Worm (Caenorhabditis elegans): ENCODE measurements around the gene col-142.

The col-142 gene

ce11 chrV:6823432-6823831, 7.5 kb upstream of the col-142 start:
- no peak for TF ChIP-seq snpc-4 (tag; optimal IDR thresholded peaks at IDR 0.05)
- no peak for TF ChIP-seq sptf-1 (tag; optimal IDR thresholded peaks at IDR 0.05)
- TF ChIP-seq ceh-43 (GFP tag; optimal IDR thresholded peaks at IDR 0.05): no peak
- no peak for TF ChIP-seq elt-1 (tag; optimal IDR thresholded peaks at IDR 0.05; ENCODE audit: borderline replicate concordance, insufficient read depth)
- no peak for TF ChIP-seq ham-2 (GFP tag; optimal IDR thresholded peaks at IDR 0.05)
- no peak for TF ChIP-seq mep-1 (tag; optimal IDR thresholded peaks at IDR 0.05)
- no peak for TF ChIP-seq bed-3 (GFP tag; optimal IDR thresholded peaks at IDR 0.05)
- TF ChIP-seq hlh-1 (tag; optimal IDR thresholded peaks at IDR 0.05): no peak
- TF ChIP-seq unc-120 (tag; optimal IDR thresholded peaks at IDR 0.05; ENCODE audit: poor library complexity, severe bottlenecking): no peak
- TF ChIP-seq nhr-28 (tag; optimal IDR thresholded peaks at IDR 0.05): no peak
- TF ChIP-seq blmp-1 (tag; optimal IDR thresholded peaks at IDR 0.05): no peak
- no peak for TF ChIP-seq ceh-39 (tag; optimal IDR thresholded peaks at IDR 0.05)
- TF ChIP-seq lsy-2 (tag; optimal IDR thresholded peaks at IDR 0.05): no peak

DNA sequence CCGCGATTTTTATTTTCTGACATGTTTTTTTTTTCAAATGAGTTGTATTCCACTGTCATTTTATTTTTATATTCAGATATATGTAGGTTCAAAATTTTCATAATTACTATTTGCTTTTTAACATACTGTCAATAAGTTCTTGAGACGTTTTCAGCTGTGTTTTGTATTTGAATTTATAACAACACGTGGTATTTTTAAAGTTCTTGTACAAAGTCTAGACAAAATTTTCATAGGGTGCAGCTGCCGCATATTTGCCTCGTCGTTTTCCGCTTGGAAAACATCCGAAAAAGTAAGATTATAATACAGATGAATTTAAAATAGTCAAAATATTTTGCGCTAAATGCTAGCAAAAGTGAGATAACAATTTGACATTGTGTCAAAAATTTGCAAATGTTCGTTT, 2.2 kb upstream of the col-142 start, which contains the start of gene dmsr-15:
Gene dmsr-15 (minus strand): TSS at position 101 of the 400 bp plus-strand sequence.
- TF ChIP-seq drap-1 (GFP tag; optimal IDR thresholded peaks at IDR 0.05) (no peak), elt-1 (tag; optimal IDR thresholded peaks at IDR 0.05; ENCODE audit: borderline replicate concordance, insufficient read depth) (no peak), unc-120 (tag; optimal IDR thresholded peaks at IDR 0.05; ENCODE audit: poor library complexity, severe bottlenecking) (no peak), zip-8 (tag; optimal IDR thresholded peaks at IDR 0.05) (no peak), nhr-76 (tag; optimal IDR thresholded peaks at IDR 0.05) (no peak)

ce11 chrV:6829404-6829803, 1.6 kb upstream of the col-142 start, which contains the start of gene col-141:
Gene col-141, plus strand, starts transcription at chrV:6829704.
- TF ChIP-seq elt-1 (tag; optimal IDR thresholded peaks at IDR 0.05; ENCODE audit: borderline replicate concordance, insufficient read depth): no peak
- no peak for TF ChIP-seq nhr-2 (tag; optimal IDR thresholded peaks at IDR 0.05)
- TF ChIP-seq unc-62 (GFP tag; optimal IDR thresholded peaks at IDR 0.05): no peak
- TF ChIP-seq lin-32 (GFP tag; optimal IDR thresholded peaks at IDR 0.05): no peak
- TF ChIP-seq ces-1 (GFP tag; optimal IDR thresholded peaks at IDR 0.05): no peak
- no peak for TF ChIP-seq elt-3 (tag; optimal IDR thresholded peaks at IDR 0.05)
- TF ChIP-seq cnd-1 (tag; optimal IDR thresholded peaks at IDR 0.05): no peak
- no peak for TF ChIP-seq drap-1 (GFP tag; optimal IDR thresholded peaks at IDR 0.05)
- TF ChIP-seq mls-2 (tag; optimal IDR thresholded peaks at IDR 0.05): no peak
- no peak for TF ChIP-seq unc-39 (tag; optimal IDR thresholded peaks at IDR 0.05)
- no peak for TF ChIP-seq nhr-12 (tag; optimal IDR thresholded peaks at IDR 0.05)
- TF ChIP-seq bed-3 (GFP tag; optimal IDR thresholded peaks at IDR 0.05): no peak

ce11 chrV:6830075-6830474, 902 bp upstream of the col-142 start:
- TF ChIP-seq mab-5 (tag; optimal IDR thresholded peaks at IDR 0.05) (no peak), mep-1 (tag; optimal IDR thresholded peaks at IDR 0.05) (no peak), pha-4 (tag; optimal IDR thresholded peaks at IDR 0.05) (no peak), ceh-83 (GFP tag; optimal IDR thresholded peaks at IDR 0.05) (no peak), hlh-1 (tag; optimal IDR thresholded peaks at IDR 0.05) (no peak), ham-2 (GFP tag; optimal IDR thresholded peaks at IDR 0.05) (no peak), nhr-2 (tag; optimal IDR thresholded peaks at IDR 0.05) (no peak), unc-39 (tag; optimal IDR thresholded peaks at IDR 0.05) (no peak), tbx-8 (GFP tag; optimal IDR thresholded peaks at IDR 0.05) (no peak), snpc-4 (tag; optimal IDR thresholded peaks at IDR 0.05) (no peak), unc-62 (GFP tag; optimal IDR thresholded peaks at IDR 0.05) (no peak), nhr-237 (tag; optimal IDR thresholded peaks at IDR 0.05) (no peak), sem-2 (GFP tag; optimal IDR thresholded peaks at IDR 0.05) (no peak), lin-32 (GFP tag; optimal IDR thresholded peaks at IDR 0.05) (no peak), M03D4.4 (tag; optimal IDR thresholded peaks at IDR 0.05) (no peak), lin-13 (tag; optimal IDR thresholded peaks at IDR 0.05) (no peak), ceh-39 (tag; optimal IDR thresholded peaks at IDR 0.05) (no peak), nhr-28 (tag; optimal IDR thresholded peaks at IDR 0.05) (no peak), sptf-1 (tag; optimal IDR thresholded peaks at IDR 0.05) (no peak)

- TF ChIP-seq M03D4.4 (tag; optimal IDR thresholded peaks at IDR 0.05) (no peak), unc-39 (tag; optimal IDR thresholded peaks at IDR 0.05) (no peak), nhr-12 (tag; optimal IDR thresholded peaks at IDR 0.05) (no peak), mls-2 (tag; optimal IDR thresholded peaks at IDR 0.05) (no peak), flh-1 (GFP tag; optimal IDR thresholded peaks at IDR 0.05) (no peak), lin-13 (tag; optimal IDR thresholded peaks at IDR 0.05) (no peak), ceh-83 (GFP tag; optimal IDR thresholded peaks at IDR 0.05) (no peak), elt-1 (tag; optimal IDR thresholded peaks at IDR 0.05; ENCODE audit: borderline replicate concordance, insufficient read depth) (no peak), snpc-4 (tag; optimal IDR thresholded peaks at IDR 0.05) (no peak), ztf-11 (tag; optimal IDR thresholded peaks at IDR 0.05) (no peak), bed-3 (GFP tag; optimal IDR thresholded peaks at IDR 0.05) (no peak), ceh-39 (tag; optimal IDR thresholded peaks at IDR 0.05) (no peak), blmp-1 (tag; optimal IDR thresholded peaks at IDR 0.05) (no peak), ceh-43 (GFP tag; optimal IDR thresholded peaks at IDR 0.05) (no peak), mep-1 (tag; optimal IDR thresholded peaks at IDR 0.05) (no peak), nhr-76 (tag; optimal IDR thresholded peaks at IDR 0.05) (no peak), elt-3 (tag; optimal IDR thresholded peaks at IDR 0.05) (no peak), lin-32 (GFP tag; optimal IDR thresholded peaks at IDR 0.05) (no peak)
These were observed 562 bp downstream of the col-142 start for ce11 chrV:6831539-6831938.
